Worm (Caenorhabditis elegans) whole organism, late embryonic: ENCODE measurements around the gene tyr-1.

Experiments used
- ama-1 ChIP-seq: fragments of 150-350 bp; optimal IDR thresholded peaks from 2 replicates; lab custom pipeline; 2014
- ceh-14 ChIP-seq: sonication (generic microtip); optimal IDR thresholded peaks from 2 replicates; lab custom pipeline; 2016; ENCODE audit warnings: missing genotype, missing genetic modification characterization, missing compliant biosample characterization
- ceh-30 ChIP-seq: fragments of 150-350 bp; optimal IDR thresholded peaks from 2 replicates; lab custom pipeline; 2014; ENCODE audit warnings: missing biosample characterization, missing genetic modification characterization
- che-1 ChIP-seq: sonication (generic microtip); optimal IDR thresholded peaks from 2 replicates; lab custom pipeline; 2016; ENCODE audit warnings: mild to moderate bottlenecking, missing genetic modification characterization, missing compliant biosample characterization
- dmd-4 ChIP-seq: sonication (generic microtip); optimal IDR thresholded peaks from 2 replicates; lab custom pipeline; 2016; ENCODE audit warnings: borderline replicate concordance, missing genetic modification characterization, missing compliant biosample characterization
- dve-1 ChIP-seq: sonication (generic microtip); optimal IDR thresholded peaks from 2 replicates; lab custom pipeline; 2017; ENCODE audit warnings: antibody characterized with exemption, mild to moderate bottlenecking, missing genetic modification characterization, missing compliant biosample characterization
- elt-2 ChIP-seq: sonication (generic microtip); optimal IDR thresholded peaks from 2 replicates; lab custom pipeline; 2016; ENCODE audit warnings: missing genetic modification reagents, missing genetic modification characterization, missing compliant biosample characterization
- lin-11 ChIP-seq: fragments of 200-800 bp; sonication (Bioruptor generic); optimal IDR thresholded peaks from 2 replicates; lab custom pipeline; 2018; ENCODE audit warnings: mild to moderate bottlenecking, missing genetic modification characterization, missing compliant biosample characterization
- pha-2 ChIP-seq: sonication (generic microtip); optimal IDR thresholded peaks from 2 replicates; lab custom pipeline; 2017; ENCODE audit warnings: mild to moderate bottlenecking, missing genetic modification characterization, missing compliant biosample characterization
- ref-2 ChIP-seq: sonication (generic microtip); optimal IDR thresholded peaks from 2 replicates; lab custom pipeline; 2016; ENCODE audit warnings: missing genetic modification characterization, missing compliant biosample characterization
- tbx-2 ChIP-seq: sonication (generic microtip); optimal IDR thresholded peaks from 2 replicates; lab custom pipeline; 2016; ENCODE audit warnings: missing genetic modification characterization, missing compliant biosample characterization
- unc-86 ChIP-seq: sonication (generic microtip); optimal IDR thresholded peaks from 2 replicates; lab custom pipeline; 2016; ENCODE audit warnings: missing genetic modification characterization, missing compliant biosample characterization

DNA sequence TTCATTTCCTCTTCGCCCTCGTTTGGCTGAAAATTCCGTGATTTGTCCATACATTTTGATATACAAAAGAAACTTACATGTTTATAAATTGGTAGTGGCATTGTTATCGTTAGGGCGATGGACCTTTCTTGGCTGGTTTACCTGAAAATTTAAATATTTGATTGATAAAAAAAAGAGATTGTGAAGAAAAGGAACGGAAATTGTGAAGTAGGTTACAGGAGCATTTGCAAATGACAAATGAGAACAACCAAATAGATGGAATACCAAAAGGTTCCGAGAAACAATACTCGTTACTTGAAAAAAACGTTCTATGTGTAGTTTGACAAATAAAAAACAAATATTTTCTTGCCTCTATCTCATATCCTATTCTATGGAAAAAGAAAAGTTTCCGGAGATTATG, 30.0 kb upstream of the tyr-1 start, which contains the start of gene ZK652.8:
- TF ChIP-seq che-1 (tag; lab: Kevin White, UChicago) (no peak), ama-1 (no peak), tbx-2 (tag; lab: Kevin White, UChicago) (no peak), ceh-30 (tag; lab: Kevin White, UChicago) (no peak), ceh-14 (tag; lab: Kevin White, UChicago) (no peak), unc-86 (tag; lab: Kevin White, UChicago) (no peak), pha-2 (tag; lab: Kevin White, UChicago) (no peak), dmd-4 (tag; lab: Kevin White, UChicago) (no peak), elt-2 (no peak), lin-11 (tag; lab: Kevin White, UChicago) (no peak), dve-1 (tag; lab: Kevin White, UChicago) (no peak), ref-2 (tag; lab: Kevin White, UChicago) (no peak)
